Fruit fly (Drosophila melanogaster): ENCODE measurements around the gene CG3021.

The CG3021 gene

DNA sequence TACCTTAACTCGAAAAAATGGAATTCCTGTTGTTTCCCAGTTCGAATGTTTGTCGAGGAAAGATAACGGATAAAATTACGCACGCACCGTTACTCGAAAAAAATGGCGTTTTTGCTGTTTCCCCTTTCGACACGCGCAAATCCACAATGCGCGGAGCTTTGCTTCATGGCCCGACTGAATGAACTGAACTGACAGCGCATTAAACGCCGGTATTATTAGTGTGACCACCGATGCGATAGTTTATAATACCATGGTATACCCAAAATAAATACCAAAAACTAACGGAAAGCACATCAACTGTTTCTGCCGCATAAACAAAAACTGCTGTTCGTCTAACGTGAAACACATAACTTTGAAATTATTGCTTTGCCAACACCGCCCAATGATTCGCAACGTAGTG is at the start of gene CG3021, which contains the start of the genes CG32814 and CG11638 (continued):
- peak; percentile 23 for TF ChIP-seq CG17912 (GFP tag; optimal IDR thresholded peaks at IDR 0.05)
- TF ChIP-seq CG4707 (GFP tag; optimal IDR thresholded peaks at IDR 0.05) = no peak
- peak; percentile 54; the same call in 1 of the 2 replicates for TF ChIP-seq Scr (GFP tag; IDR thresholded peaks at IDR 0.05; ENCODE audit: partially characterized antibody)
- no peak for TF ChIP-seq CG15696 (tag; optimal IDR thresholded peaks at IDR 0.05)
- peak; percentile 88 for TF ChIP-seq MBD-R2 (GFP tag; IDR thresholded peaks at IDR 0.05)
- TF ChIP-seq usp (GFP tag; optimal IDR thresholded peaks at IDR 0.05) = no peak
- TF ChIP-seq vnd (GFP tag; IDR thresholded peaks at IDR 0.05; ENCODE audit: partially characterized antibody) = no peak
- TF ChIP-seq grau (tag; optimal IDR thresholded peaks at IDR 0.05) = peak; percentile 36
- TF ChIP-seq onecut (GFP tag; IDR thresholded peaks at IDR 0.05) = no peak
- TF ChIP-seq CG7372 (GFP tag; IDR thresholded peaks at IDR 0.05) = no peak
- no peak for TF ChIP-seq Oli (tag; optimal IDR thresholded peaks at IDR 0.05)
- no peak for TF ChIP-seq Oaz (GFP tag; IDR thresholded peaks at IDR 0.05)
- TF ChIP-seq unc-4 (GFP tag; IDR thresholded peaks at IDR 0.05; ENCODE audit: partially characterized antibody) = peak; percentile 53; the same call in 1 of the 2 replicates
- TF ChIP-seq p53 (GFP tag; optimal IDR thresholded peaks at IDR 0.05) = no peak
- no peak for TF ChIP-seq en (GFP tag; optimal IDR thresholded peaks at IDR 0.05)
- no peak for TF ChIP-seq cad (GFP tag; optimal IDR thresholded peaks at IDR 0.05)
- no peak for TF ChIP-seq corto (GFP tag; optimal IDR thresholded peaks at IDR 0.05)
- no peak for TF ChIP-seq sisA (GFP tag; IDR thresholded peaks at IDR 0.05)
- no peak for TF ChIP-seq tx (GFP tag; optimal IDR thresholded peaks at IDR 0.05)
- peak; percentile 5 for TF ChIP-seq CG13296 (GFP tag; optimal IDR thresholded peaks at IDR 0.05)
- no peak for TF ChIP-seq dmrt11E (tag; optimal IDR thresholded peaks at IDR 0.05)
- TF ChIP-seq CG5245 (GFP tag; optimal IDR thresholded peaks at IDR 0.05) = no peak
- TF ChIP-seq CG11093 (GFP tag; IDR thresholded peaks at IDR 0.05) = no peak
- peak; percentile 60 for TF ChIP-seq CG13287 (GFP tag; IDR thresholded peaks at IDR 0.05; ENCODE audit: partially characterized antibody)
- peak; percentile 37 for TF ChIP-seq CG31365 (tag; optimal IDR thresholded peaks at IDR 0.05)
- peak; percentile 28 for TF ChIP-seq CG9727 (GFP tag; optimal IDR thresholded peaks at IDR 0.05)
- TF ChIP-seq gsb (GFP tag; IDR thresholded peaks at IDR 0.05) = no peak
- no peak for TF ChIP-seq H2.0 (GFP tag; IDR thresholded peaks at IDR 0.05)
- TF ChIP-seq amos (GFP tag; IDR thresholded peaks at IDR 0.05; ENCODE audit: partially characterized antibody) = peak; percentile 59; the same call in 1 of the 2 replicates
- TF ChIP-seq twi (tag; optimal IDR thresholded peaks at IDR 0.05) = no peak
- TF ChIP-seq CG12942 (GFP tag; optimal IDR thresholded peaks at IDR 0.05) = no peak
- TF ChIP-seq CG3407 (GFP tag; optimal IDR thresholded peaks at IDR 0.05) = peak; percentile 11
- no peak for TF ChIP-seq pb (GFP tag; optimal IDR thresholded peaks at IDR 0.05)
- TF ChIP-seq Bdp1 (GFP tag; optimal IDR thresholded peaks at IDR 0.05) = no peak
- no peak for TF ChIP-seq exex (tag; optimal IDR thresholded peaks at IDR 0.05)
- no peak for TF ChIP-seq Dip3 (GFP tag; optimal IDR thresholded peaks at IDR 0.05)
- no peak for TF ChIP-seq Usf (GFP tag; optimal IDR thresholded peaks at IDR 0.05)
- peak; percentile 25 for TF ChIP-seq CoRest (tag; optimal IDR thresholded peaks at IDR 0.05)
- 0 out of 3 replicates have a peak, but pooled peaks have one; percentile 21 for TF ChIP-seq CG17361 (GFP tag; IDR thresholded peaks at IDR 0.05)
- peak; percentile 57; the same call in 1 of the 3 replicates for TF ChIP-seq CG6791 (GFP tag; IDR thresholded peaks at IDR 0.05; ENCODE audit: partially characterized antibody)
- TF ChIP-seq Sox102F (GFP tag; optimal IDR thresholded peaks at IDR 0.05) = no peak
- no peak for TF ChIP-seq CG2889 (GFP tag; IDR thresholded peaks at IDR 0.05)
- no peak for TF ChIP-seq CG7928 (GFP tag; optimal IDR thresholded peaks at IDR 0.05)
- no peak for TF ChIP-seq CG9876 (GFP tag; optimal IDR thresholded peaks at IDR 0.05)
- TF ChIP-seq CG8290 (GFP tag; optimal IDR thresholded peaks at IDR 0.05) = no peak
- TF ChIP-seq CG8290 (tag; optimal IDR thresholded peaks at IDR 0.05) = peak in 1 of 2 experiments; percentile 64
- TF ChIP-seq CrebB (tag; optimal IDR thresholded peaks at IDR 0.05) = no peak
- TF ChIP-seq HmgZ (tag; optimal IDR thresholded peaks at IDR 0.05) = peak; percentile 52
- no peak for TF ChIP-seq D (optimal IDR thresholded peaks at IDR 0.05)
- TF ChIP-seq D (GFP tag; optimal IDR thresholded peaks at IDR 0.05) = no peak
- TF ChIP-seq stwl (tag; optimal IDR thresholded peaks at IDR 0.05) = peak; percentile 86
- TF ChIP-seq oc (tag; optimal IDR thresholded peaks at IDR 0.05) = no peak
